Fruit fly (Drosophila melanogaster) whole organism, prepupa: Measurements from ENCODE around the gene CG14961.

ENCODE experiments used
- Blimp-1 ChIP-seq: fragments of 200-800 bp; sonication (Bioruptor generic); optimal IDR thresholded peaks from 3 replicates; lab custom pipeline; 2017; ENCODE audit warnings: missing biosample characterization, missing genetic modification characterization, mild to moderate bottlenecking, moderate library complexity, missing genetic modification reagents
- CG10631 ChIP-seq: fragments of 200-800 bp; sonication (Bioruptor generic); optimal IDR thresholded peaks from 2 replicates; lab custom pipeline; 2016; ENCODE audit warnings: missing biosample characterization, missing genetic modification characterization
- CG11762 ChIP-seq: fragments of 200-800 bp; sonication (Bioruptor generic); optimal IDR thresholded peaks from 3 replicates; lab custom pipeline; 2016; ENCODE audit warnings: missing biosample characterization, missing genetic modification characterization; ENCODE audit not compliant: insufficient read depth
- CG11902 ChIP-seq: fragments of 200-800 bp; sonication (Bioruptor generic); optimal IDR thresholded peaks from 3 replicates; lab custom pipeline; 2016; ENCODE audit warnings: missing biosample characterization, missing genetic modification characterization
- CG15336 ChIP-seq: fragments of 200-800 bp; sonication (Bioruptor generic); IDR thresholded peaks from 2 replicates; pipeline ENCODE4 v1.3.6; 2022; ENCODE audit warnings: missing biosample characterization, missing genetic modification characterization
- CG1621 ChIP-seq: fragments of 200-800 bp; sonication (Bioruptor generic); optimal IDR thresholded peaks from 3 replicates; lab custom pipeline; 2018; ENCODE audit warnings: missing biosample characterization, mild to moderate bottlenecking, missing genetic modification characterization
- CG31627 ChIP-seq: fragments of 200-800 bp; sonication (Bioruptor generic); optimal IDR thresholded peaks from 3 replicates; lab custom pipeline; 2016; ENCODE audit warnings: missing biosample characterization, missing genetic modification characterization
- CG32006 ChIP-seq: fragments of 200-800 bp; sonication (Bioruptor generic); optimal IDR thresholded peaks from 3 replicates; lab custom pipeline; 2017; ENCODE audit warnings: missing biosample characterization, mild to moderate bottlenecking, missing genetic modification characterization
- CG34406 ChIP-seq: fragments of 200-800 bp; sonication (Bioruptor generic); optimal IDR thresholded peaks from 3 replicates; lab custom pipeline; 2016; ENCODE audit warnings: missing biosample characterization, missing genetic modification characterization
- CG3919 ChIP-seq: fragments of 200-800 bp; sonication (Bioruptor generic); optimal IDR thresholded peaks from 3 replicates; lab custom pipeline; 2016; ENCODE audit warnings: missing biosample characterization, missing genetic modification characterization
- CG6163 ChIP-seq: fragments of 200-800 bp; sonication (Bioruptor generic); IDR thresholded peaks from 3 replicates; pipeline ENCODE4 v1.3.6; 2022; ENCODE audit warnings: missing biosample characterization, missing genetic modification characterization
- CG6276 ChIP-seq: fragments of 200-800 bp; sonication (Bioruptor generic); optimal IDR thresholded peaks from 2 replicates; lab custom pipeline; 2017; ENCODE audit warnings: missing biosample characterization, mild to moderate bottlenecking, missing genetic modification characterization
- CG6792 ChIP-seq: fragments of 200-800 bp; sonication (Bioruptor generic); optimal IDR thresholded peaks from 3 replicates; lab custom pipeline; 2016; ENCODE audit warnings: missing biosample characterization, missing genetic modification characterization
- CG6854 ChIP-seq: fragments of 200-800 bp; sonication (Bioruptor generic); optimal IDR thresholded peaks from 2 replicates; lab custom pipeline; 2017; ENCODE audit warnings: missing biosample characterization, mild to moderate bottlenecking, missing genetic modification characterization
- CG7368 ChIP-seq: fragments of 200-800 bp; sonication (Bioruptor generic); optimal IDR thresholded peaks from 3 replicates; lab custom pipeline; 2016; ENCODE audit warnings: missing biosample characterization, missing genetic modification characterization
- CG8119 ChIP-seq: fragments of 200-800 bp; sonication (Bioruptor generic); IDR thresholded peaks from 3 replicates; pipeline ENCODE4 v1.3.6; 2022; ENCODE audit warnings: missing biosample characterization, missing genetic modification characterization
- Eip78C ChIP-seq: fragments of 200-800 bp; sonication (Bioruptor generic); peaks from one replicate; lab custom pipeline; 2016; ENCODE audit warnings: missing biosample characterization, missing genetic modification characterization
- Ets21C ChIP-seq: fragments of 200-800 bp; sonication (Bioruptor generic); optimal IDR thresholded peaks from 3 replicates; lab custom pipeline; 2016; ENCODE audit warnings: missing biosample characterization, missing genetic modification characterization
- Ets96B ChIP-seq: fragments of 200-800 bp; optimal IDR thresholded peaks from 2 replicates; lab custom pipeline; 2019; ENCODE audit warnings: missing biosample characterization, mild to moderate bottlenecking, missing genetic modification characterization, moderate library complexity
- Hr39 ChIP-seq: fragments of 200-800 bp; sonication (Bioruptor generic); optimal IDR thresholded peaks from 2 replicates; lab custom pipeline; 2016; ENCODE audit warnings: missing biosample characterization, missing genetic modification characterization
- Hr4 ChIP-seq: fragments of 200-800 bp; sonication (Bioruptor generic); optimal IDR thresholded peaks from 3 replicates; lab custom pipeline; 2016; ENCODE audit warnings: missing biosample characterization, missing genetic modification characterization
- Lpt ChIP-seq: fragments of 200-800 bp; sonication (Bioruptor generic); optimal IDR thresholded peaks from 3 replicates; lab custom pipeline; 2016; ENCODE audit warnings: missing biosample characterization, missing genetic modification characterization
- Met ChIP-seq: fragments of 200-800 bp; sonication (Bioruptor generic); optimal IDR thresholded peaks from 3 replicates; lab custom pipeline; 2016; ENCODE audit warnings: missing biosample characterization, missing genetic modification characterization
- OdsH ChIP-seq: fragments of 200-800 bp; sonication (Bioruptor generic); optimal IDR thresholded peaks from 3 replicates; lab custom pipeline; 2016; ENCODE audit warnings: missing biosample characterization, missing genetic modification characterization
- Smox ChIP-seq: fragments of 200-800 bp; sonication (Bioruptor generic); optimal IDR thresholded peaks from 3 replicates; lab custom pipeline; 2016; ENCODE audit warnings: missing biosample characterization, missing genetic modification characterization
- Sox102F ChIP-seq: fragments of 200-800 bp; sonication (Bioruptor generic); optimal IDR thresholded peaks from 2 replicates; lab custom pipeline; 2016; ENCODE audit warnings: missing biosample characterization, mild to moderate bottlenecking, missing genetic modification characterization
- Sox14 ChIP-seq: fragments of 200-800 bp; sonication (Bioruptor generic); optimal IDR thresholded peaks from 3 replicates; lab custom pipeline; 2016; ENCODE audit warnings: missing biosample characterization, missing genetic modification characterization
- Sox15 ChIP-seq: fragments of 200-800 bp; sonication (Bioruptor generic); optimal IDR thresholded peaks from 3 replicates; lab custom pipeline; 2016; ENCODE audit warnings: missing biosample characterization, missing genetic modification characterization
- achi ChIP-seq: fragments of 200-800 bp; sonication (Bioruptor generic); optimal IDR thresholded peaks from 3 replicates; lab custom pipeline; 2016; ENCODE audit warnings: missing biosample characterization, missing genetic modification characterization
- acj6 ChIP-seq: fragments of 200-800 bp; sonication (Bioruptor generic); optimal IDR thresholded peaks from 3 replicates; lab custom pipeline; 2016; ENCODE audit warnings: missing biosample characterization, missing genetic modification characterization
- cyc ChIP-seq: fragments of 200-800 bp; sonication (Bioruptor generic); optimal IDR thresholded peaks from 3 replicates; lab custom pipeline; 2016; ENCODE audit warnings: missing biosample characterization, missing genetic modification characterization
- dsx ChIP-seq: fragments of 200-800 bp; optimal IDR thresholded peaks from 3 replicates; lab custom pipeline; 2019; ENCODE audit warnings: missing biosample characterization, mild to moderate bottlenecking, missing genetic modification characterization, moderate library complexity; ENCODE audit not compliant: poor library complexity, severe bottlenecking
- eg ChIP-seq: fragments of 200-800 bp; sonication (Bioruptor generic); IDR thresholded peaks from 3 replicates; pipeline ENCODE4 v1.3.6; 2022; ENCODE audit warnings: missing biosample characterization, missing genetic modification characterization
- esn ChIP-seq: fragments of 200-800 bp; sonication (Bioruptor generic); optimal IDR thresholded peaks from 2 replicates; lab custom pipeline; 2016; ENCODE audit warnings: missing biosample characterization, mild to moderate bottlenecking, missing genetic modification characterization, moderate library complexity
- fd59A ChIP-seq: fragments of 200-800 bp; sonication (Bioruptor generic); optimal IDR thresholded peaks from 2 replicates; lab custom pipeline; 2017; ENCODE audit warnings: missing biosample characterization, mild to moderate bottlenecking, missing genetic modification characterization, missing genetic modification reagents
- lz ChIP-seq: fragments of 200-800 bp; sonication (Bioruptor generic); optimal IDR thresholded peaks from 3 replicates; lab custom pipeline; 2016; ENCODE audit warnings: missing biosample characterization, missing genetic modification characterization
- net ChIP-seq: fragments of 200-800 bp; sonication (Bioruptor generic); optimal IDR thresholded peaks from 3 replicates; lab custom pipeline; 2016; ENCODE audit warnings: missing biosample characterization, missing genetic modification characterization
- pdm3 ChIP-seq: fragments of 200-800 bp; sonication (Bioruptor generic); optimal IDR thresholded peaks from 3 replicates; lab custom pipeline; 2016; ENCODE audit warnings: missing biosample characterization, missing genetic modification characterization
- spab ChIP-seq: fragments of 200-800 bp; sonication (Bioruptor generic); optimal IDR thresholded peaks from 2 replicates; lab custom pipeline; 2017; ENCODE audit warnings: missing biosample characterization, mild to moderate bottlenecking, missing genetic modification characterization, missing genetic modification reagents
- ss ChIP-seq, 2 experiments: fragments of 200-800 bp; sonication (Bioruptor generic); optimal IDR thresholded peaks; 2 replicates in 1 of 2; 3 replicates in 1 of 2; lab custom pipeline; 2017 to 2018; ENCODE audit warnings: mild to moderate bottlenecking in 2 of 2, missing biosample characterization in 2 of 2, missing genetic modification characterization in 2 of 2, moderate library complexity in 1 of 2
- svp ChIP-seq: fragments of 200-800 bp; sonication (Bioruptor generic); peaks from one replicate; lab custom pipeline; 2016; ENCODE audit warnings: missing biosample characterization, missing genetic modification characterization
- topi ChIP-seq: fragments of 200-800 bp; sonication (Bioruptor generic); optimal IDR thresholded peaks from 3 replicates; lab custom pipeline; 2016; ENCODE audit warnings: missing biosample characterization, missing genetic modification characterization
- vri ChIP-seq: fragments of 200-800 bp; sonication (Bioruptor generic); optimal IDR thresholded peaks from 3 replicates; lab custom pipeline; 2016; ENCODE audit warnings: missing biosample characterization, mild to moderate bottlenecking, missing genetic modification characterization

The CG14961 gene

DNA sequence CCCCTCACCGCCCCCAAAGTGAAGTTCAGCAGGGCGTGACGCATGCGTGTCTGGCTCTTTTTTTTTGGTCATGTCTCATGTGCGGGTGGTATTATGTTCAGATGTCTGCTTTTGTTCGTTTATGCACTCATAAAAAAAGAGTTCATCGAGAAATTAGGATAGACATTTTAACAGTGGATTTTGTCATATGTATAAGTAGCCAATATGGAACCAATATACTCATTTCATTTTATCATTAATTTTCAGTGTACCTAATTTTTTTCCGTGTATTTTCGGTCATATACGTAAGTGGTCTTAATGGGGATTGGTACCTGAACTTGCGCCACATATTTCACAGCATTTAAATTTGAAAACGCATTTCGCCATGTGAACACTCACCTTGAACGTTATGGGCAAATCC is 29.5 kb upstream of the CG14961 start:
- TF ChIP-seq CG11902 (GFP tag; lab: Kevin White, UChicago) (peak; percentile 43), fd59A (no peak), Eip78C (GFP tag; lab: Kevin White, UChicago) (peak; percentile 69), CG11762 (GFP tag; lab: Kevin White, UChicago) (peak; percentile 14), CG10631 (GFP tag; lab: Kevin White, UChicago) (peak; percentile 33), CG7368 (GFP tag; lab: Kevin White, UChicago) (peak; percentile 42), Hr4 (GFP tag; lab: Kevin White, UChicago) (peak; percentile 53), Smox (GFP tag; lab: Kevin White, UChicago) (peak; percentile 50), CG6792 (peak; percentile 57), Ets21C (GFP tag; lab: Kevin White, UChicago) (peak; percentile 35), Hr39 (GFP tag; lab: Kevin White, UChicago) (peak; percentile 59), pdm3 (GFP tag; lab: Kevin White, UChicago) (peak; percentile 33), CG34406 (GFP tag; lab: Kevin White, UChicago) (peak; percentile 47), net (GFP tag; lab: Kevin White, UChicago) (peak; percentile 34), CG3919 (peak; percentile 64), CG6276 (GFP tag; lab: Kevin White, UChicago) (peak; percentile 31), Sox14 (GFP tag; lab: Kevin White, UChicago) (peak; percentile 13), esn (GFP tag; lab: Kevin White, UChicago) (peak; percentile 71), CG15336 (GFP tag; lab: Robert Waterston, UW) (peak; percentile 66), CG8119 (GFP tag; lab: Robert Waterston, UW) (peak; percentile 72), dsx (GFP tag; lab: Kevin White, UChicago) (no peak), svp (GFP tag; lab: Kevin White, UChicago) (peak; percentile 84), vri (GFP tag; lab: Kevin White, UChicago) (peak; percentile 32), topi (GFP tag; lab: Kevin White, UChicago) (peak; percentile 77), CG31627 (GFP tag; lab: Kevin White, UChicago) (peak; percentile 59), eg (GFP tag; lab: Robert Waterston, UW) (peak; percentile 79), CG1621 (tag; lab: Kevin White, UChicago) (no peak), OdsH (GFP tag; lab: Kevin White, UChicago) (peak; percentile 39), Sox15 (no peak), ss (GFP tag; optimal IDR thresholded peaks at IDR 0.05; lab: Kevin White, UChicago) (no peak), Lpt (GFP tag; lab: Kevin White, UChicago) (no peak), spab (GFP tag; lab: Kevin White, UChicago) (no peak), lz (peak; percentile 67), Sox102F (GFP tag; lab: Kevin White, UChicago) (peak; percentile 69), Ets96B (tag; lab: Kevin White, UChicago) (peak; percentile 28), Met (GFP tag; lab: Kevin White, UChicago) (peak; percentile 62), acj6 (GFP tag; lab: Kevin White, UChicago) (peak; percentile 13), Blimp-1 (GFP tag; lab: Kevin White, UChicago) (peak; percentile 12), CG32006 (GFP tag; lab: Kevin White, UChicago) (peak; percentile 43), achi (GFP tag; lab: Kevin White, UChicago) (peak; percentile 37), CG6854 (no peak), cyc (GFP tag; lab: Kevin White, UChicago) (peak; percentile 78), CG6163 (GFP tag; lab: Robert Waterston, UW) (no peak)
